Worm (Caenorhabditis elegans) whole organism, L2 larva: ENCODE measurements around the gene srj-22.

Experiments
- C34F6.9 ChIP-seq: fragments of 150-350 bp; optimal IDR thresholded peaks from 2 replicates; lab custom pipeline; 2014; ENCODE audit warnings: missing biosample characterization, missing genetic modification characterization
- F13H6.1 ChIP-seq: sonication (generic microtip); optimal IDR thresholded peaks from 2 replicates; lab custom pipeline; 2016; ENCODE audit warnings: missing genetic modification characterization, missing compliant biosample characterization
- R02D3.7 ChIP-seq: fragments of 150-350 bp; optimal IDR thresholded peaks from 2 replicates; lab custom pipeline; 2014; ENCODE audit warnings: missing biosample characterization, missing genetic modification characterization
- Y55F3AM.14 ChIP-seq: fragments of 200-800 bp; sonication (Bioruptor generic); optimal IDR thresholded peaks from 2 replicates; lab custom pipeline; 2018; ENCODE audit warnings: mild to moderate bottlenecking, missing genetic modification characterization, missing compliant biosample characterization
- ZK546.5 ChIP-seq: sonication (generic microtip); optimal IDR thresholded peaks from 2 replicates; lab custom pipeline; 2017; ENCODE audit warnings: missing biosample characterization, missing genetic modification characterization
- alr-1 ChIP-seq: fragments of 150-350 bp; optimal IDR thresholded peaks from 2 replicates; lab custom pipeline; 2014; ENCODE audit warnings: missing biosample characterization, missing genetic modification characterization
- aly-2 ChIP-seq: fragments of 150-350 bp; optimal IDR thresholded peaks from 2 replicates; lab custom pipeline; 2014; ENCODE audit warnings: missing biosample characterization, missing genetic modification characterization
- ama-1 ChIP-seq: fragments of 150-350 bp; optimal IDR thresholded peaks from 2 replicates; lab custom pipeline; 2018; ENCODE audit warnings: inconsistent platforms
- blmp-1 ChIP-seq: sonication (generic microtip); optimal IDR thresholded peaks from 2 replicates; lab custom pipeline; 2017; ENCODE audit warnings: missing genetic modification characterization, mild to moderate bottlenecking, missing compliant biosample characterization, antibody characterized with exemption, moderate library complexity; ENCODE audit not compliant: insufficient read depth
- ceh-16 ChIP-seq: fragments of 150-350 bp; optimal IDR thresholded peaks from 2 replicates; lab custom pipeline; 2014; ENCODE audit warnings: missing biosample characterization, missing genetic modification characterization
- ceh-82 ChIP-seq: fragments of 150-350 bp; optimal IDR thresholded peaks from 2 replicates; lab custom pipeline; 2014; ENCODE audit warnings: missing biosample characterization, missing genetic modification characterization
- crh-2 ChIP-seq: sonication (generic microtip); optimal IDR thresholded peaks from 2 replicates; lab custom pipeline; 2017; ENCODE audit warnings: missing biosample characterization, missing genetic modification characterization
- dmd-4 ChIP-seq: sonication (generic microtip); optimal IDR thresholded peaks from 2 replicates; lab custom pipeline; 2017; ENCODE audit warnings: missing biosample characterization, missing genetic modification characterization
- egl-27 ChIP-seq: sonication (generic microtip); optimal IDR thresholded peaks from 3 replicates; lab custom pipeline; 2017; ENCODE audit warnings: missing biosample characterization, missing genetic modification reagents, missing genetic modification characterization
- elt-1 ChIP-seq: fragments of 150-350 bp; optimal IDR thresholded peaks from 2 replicates; lab custom pipeline; 2014; ENCODE audit warnings: missing biosample characterization, missing genetic modification characterization
- elt-3 ChIP-seq: sonication (generic microtip); optimal IDR thresholded peaks from 2 replicates; lab custom pipeline; 2017; ENCODE audit warnings: missing biosample characterization, missing genetic modification characterization
- fos-1 ChIP-seq: fragments of 150-350 bp; optimal IDR thresholded peaks from 2 replicates; lab custom pipeline; 2014; ENCODE audit warnings: missing biosample characterization, missing genetic modification characterization
- gmeb-1 ChIP-seq: fragments of 150-350 bp; optimal IDR thresholded peaks from 2 replicates; lab custom pipeline; 2014; ENCODE audit warnings: missing biosample characterization, missing genetic modification characterization
- lin-11 ChIP-seq: fragments of 150-350 bp; sonication (generic microtip); optimal IDR thresholded peaks from 2 replicates; lab custom pipeline; 2014; ENCODE audit warnings: missing biosample characterization, missing genetic modification characterization, inconsistent platforms, mixed read lengths
- lin-13 ChIP-seq: fragments of 150-350 bp; optimal IDR thresholded peaks from 2 replicates; lab custom pipeline; 2014; ENCODE audit warnings: missing biosample characterization, missing genetic modification reagents, missing genetic modification characterization
- lin-39 ChIP-seq: fragments of 150-350 bp; optimal IDR thresholded peaks from 2 replicates; lab custom pipeline; 2014; ENCODE audit warnings: missing biosample characterization, missing genetic modification reagents, missing genetic modification characterization
- lsy-2 ChIP-seq, 2 experiments: fragments of 150-350 bp in 1 of 2; sonication (generic microtip) in 1 of 2; optimal IDR thresholded peaks; 2 replicates each; lab custom pipeline; 2014 to 2017; ENCODE audit warnings: missing biosample characterization in 2 of 2, missing genetic modification characterization in 2 of 2
- mab-5 ChIP-seq: fragments of 150-350 bp; optimal IDR thresholded peaks from 2 replicates; lab custom pipeline; 2014; ENCODE audit warnings: missing biosample characterization, missing genetic modification characterization
- mbf-1 ChIP-seq: sonication (generic microtip); optimal IDR thresholded peaks from 2 replicates; lab custom pipeline; 2017; ENCODE audit warnings: missing biosample characterization, missing genetic modification characterization
- mdl-1 ChIP-seq, 2 experiments: fragments of 150-350 bp in 1 of 2; sonication (generic microtip) in 1 of 2; optimal IDR thresholded peaks; 2 replicates each; lab custom pipeline; 2017; ENCODE audit warnings: missing biosample characterization in 2 of 2, missing genetic modification characterization in 2 of 2
- nhr-10 ChIP-seq: sonication (generic microtip); optimal IDR thresholded peaks from 2 replicates; lab custom pipeline; 2017; ENCODE audit warnings: missing biosample characterization, missing genetic modification characterization
- nhr-11 ChIP-seq: fragments of 150-350 bp; optimal IDR thresholded peaks from 2 replicates; lab custom pipeline; 2014; ENCODE audit warnings: missing biosample characterization, missing genetic modification characterization
- nhr-12 ChIP-seq: fragments of 150-350 bp; optimal IDR thresholded peaks from 2 replicates; lab custom pipeline; 2014; ENCODE audit warnings: missing biosample characterization, missing genetic modification characterization
- nhr-129 ChIP-seq: fragments of 150-350 bp; optimal IDR thresholded peaks from 2 replicates; lab custom pipeline; 2014; ENCODE audit warnings: missing biosample characterization, missing genetic modification characterization
- nhr-21 ChIP-seq: fragments of 150-350 bp; optimal IDR thresholded peaks from 2 replicates; lab custom pipeline; 2014; ENCODE audit warnings: missing biosample characterization, missing genetic modification characterization
- nhr-23 ChIP-seq: fragments of 150-350 bp; optimal IDR thresholded peaks from 2 replicates; lab custom pipeline; 2014; ENCODE audit warnings: missing biosample characterization, missing genetic modification reagents, missing genetic modification characterization
- nhr-237 ChIP-seq: fragments of 150-350 bp; optimal IDR thresholded peaks from 2 replicates; lab custom pipeline; 2014; ENCODE audit warnings: missing biosample characterization, missing genetic modification characterization
- nhr-25 ChIP-seq: fragments of 150-350 bp; sonication (generic microtip); optimal IDR thresholded peaks from 3 replicates; lab custom pipeline; 2014; ENCODE audit warnings: missing biosample characterization, missing genetic modification characterization
- nhr-6 ChIP-seq: fragments of 150-350 bp; optimal IDR thresholded peaks from 2 replicates; lab custom pipeline; 2014; ENCODE audit warnings: missing biosample characterization, missing genetic modification characterization
- nhr-77 ChIP-seq: fragments of 150-350 bp; optimal IDR thresholded peaks from 2 replicates; lab custom pipeline; 2014; ENCODE audit warnings: missing biosample characterization, missing genetic modification characterization
- peb-1 ChIP-seq: fragments of 150-350 bp; optimal IDR thresholded peaks from 2 replicates; lab custom pipeline; 2014; ENCODE audit warnings: missing biosample characterization, missing genetic modification characterization
- sem-4 ChIP-seq: fragments of 150-350 bp; optimal IDR thresholded peaks from 2 replicates; lab custom pipeline; 2014; ENCODE audit warnings: missing biosample characterization, missing genetic modification reagents, missing genetic modification characterization
- skn-1 ChIP-seq: sonication (generic microtip); optimal IDR thresholded peaks from 2 replicates; lab custom pipeline; 2017; ENCODE audit warnings: missing biosample characterization, missing genetic modification characterization
- sma-3 ChIP-seq: sonication (generic microtip); optimal IDR thresholded peaks from 2 replicates; lab custom pipeline; 2016; ENCODE audit warnings: missing genetic modification reagents, missing genetic modification characterization, missing compliant biosample characterization
- sma-9 ChIP-seq, 2 experiments: fragments of 150-350 bp in 1 of 2; sonication (generic microtip) in 1 of 2; optimal IDR thresholded peaks; 2 replicates each; lab custom pipeline; 2014 to 2016; ENCODE audit warnings: missing genetic modification characterization in 2 of 2, mild to moderate bottlenecking in 1 of 2, missing biosample characterization in 1 of 2, missing compliant biosample characterization in 1 of 2, missing genetic modification reagents in 1 of 2, moderate library complexity in 1 of 2
- snpc-4 ChIP-seq: fragments of 150-350 bp; optimal IDR thresholded peaks from 2 replicates; lab custom pipeline; 2014; ENCODE audit warnings: missing biosample characterization, missing genetic modification characterization
- unc-39 ChIP-seq: fragments of 150-350 bp; optimal IDR thresholded peaks from 2 replicates; lab custom pipeline; 2014; ENCODE audit warnings: missing biosample characterization, missing genetic modification characterization
- unc-55 ChIP-seq: fragments of 150-350 bp; sonication (generic microtip); optimal IDR thresholded peaks from 3 replicates; lab custom pipeline; 2014; ENCODE audit warnings: missing biosample characterization, missing genetic modification reagents, missing genetic modification characterization
- unc-62 ChIP-seq: fragments of 150-350 bp; optimal IDR thresholded peaks from 2 replicates; lab custom pipeline; 2014; ENCODE audit warnings: missing biosample characterization, missing genetic modification reagents, missing genetic modification characterization
- zag-1 ChIP-seq: fragments of 150-350 bp; optimal IDR thresholded peaks from 2 replicates; lab custom pipeline; 2014; ENCODE audit warnings: missing biosample characterization, missing genetic modification characterization
- ztf-1 ChIP-seq: fragments of 200-800 bp; sonication (Bioruptor generic); conservative IDR thresholded peaks from 2 replicates; pipeline ENCODE4 v1.3.6; 2022; ENCODE audit warnings: missing genetic modification characterization, missing compliant biosample characterization
- ztf-11 ChIP-seq: sonication (generic microtip); optimal IDR thresholded peaks from 2 replicates; lab custom pipeline; 2017; ENCODE audit warnings: missing biosample characterization, missing genetic modification characterization
- ztf-4 ChIP-seq: fragments of 150-350 bp; optimal IDR thresholded peaks from 2 replicates; lab custom pipeline; 2014; ENCODE audit warnings: missing biosample characterization, missing genetic modification characterization

The srj-22 gene

DNA sequence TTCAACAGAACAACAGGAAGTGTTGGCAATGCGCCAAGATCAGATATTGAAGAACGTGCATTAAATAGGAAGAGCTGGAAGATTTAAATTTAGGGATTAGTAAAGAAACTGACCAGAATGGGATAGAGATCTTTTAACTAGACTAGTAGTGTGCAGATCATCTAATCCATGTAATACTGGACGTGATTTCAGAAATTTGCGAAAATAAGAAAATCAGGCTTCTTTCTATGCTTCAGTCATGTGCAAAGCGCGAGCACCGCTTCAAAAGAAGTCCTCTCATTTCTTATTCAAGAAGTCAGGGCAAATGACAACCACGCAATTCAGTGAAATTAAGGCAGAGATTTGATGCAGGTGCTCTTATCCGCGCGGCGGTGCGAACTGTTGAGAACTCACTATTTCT, 25.5 kb downstream of the srj-22 start:
- TF ChIP-seq ztf-11 (tag; lab: Kevin White, UChicago) (no peak), aly-2 (tag; lab: Kevin White, UChicago) (no peak), nhr-23 (tag; lab: Kevin White, UChicago) (no peak), unc-62 (GFP tag; lab: Kevin White, UChicago) (no peak), elt-1 (tag; lab: Kevin White, UChicago) (no peak), Y55F3AM.14 (GFP tag; lab: Kevin White, UChicago) (no peak), zag-1 (no peak), nhr-6 (tag; lab: Kevin White, UChicago) (no peak), gmeb-1 (tag; lab: Kevin White, UChicago) (no peak), R02D3.7 (tag; lab: Kevin White, UChicago) (no peak), ztf-4 (no peak), lin-13 (GFP tag; lab: Kevin White, UChicago) (no peak), ztf-1 (no peak), unc-39 (tag; lab: Kevin White, UChicago) (no peak), mab-5 (tag; lab: Kevin White, UChicago) (no peak), ama-1 (lab: Kevin White, UChicago) (no peak)

ce11 chrV:10716865-10717713, 26.5 kb downstream of the srj-22 start:
- TF ChIP-seq nhr-129 (tag; lab: Kevin White, UChicago) (peak; percentile 35), nhr-77 (no peak), ama-1 (lab: Kevin White, UChicago) (no peak), Y55F3AM.14 (GFP tag; lab: Kevin White, UChicago) (peak; percentile 93), nhr-23 (tag; lab: Kevin White, UChicago) (no peak), ztf-4 (no peak), nhr-11 (tag; lab: Kevin White, UChicago) (no peak), peb-1 (tag; lab: Kevin White, UChicago) (peak; percentile 51), ceh-82 (tag; lab: Kevin White, UChicago) (no peak), gmeb-1 (tag; lab: Kevin White, UChicago) (peak; percentile 29), nhr-21 (tag; lab: Kevin White, UChicago) (peak; percentile 96), ztf-1 (no peak), lin-13 (GFP tag; lab: Kevin White, UChicago) (no peak), dmd-4 (no peak), sma-3 (GFP tag; lab: Kevin White, UChicago) (peak; percentile 92), elt-3 (tag; lab: Kevin White, UChicago) (no peak), blmp-1 (tag; lab: Kevin White, UChicago) (peak; percentile 95), lsy-2 (tag; optimal IDR thresholded peaks at IDR 0.05; lab: Kevin White, UChicago) (no peak), skn-1 (tag; lab: Kevin White, UChicago) (no peak), sem-4 (peak; percentile 44), nhr-10 (tag; lab: Kevin White, UChicago) (no peak), ztf-11 (tag; lab: Kevin White, UChicago) (no peak), mbf-1 (tag; lab: Kevin White, UChicago) (no peak), elt-1 (tag; lab: Kevin White, UChicago) (no peak), lin-11 (no peak), fos-1 (tag; lab: Kevin White, UChicago) (peak; percentile 53), nhr-12 (tag; lab: Kevin White, UChicago) (no peak), snpc-4 (tag; lab: Kevin White, UChicago) (no peak), unc-62 (GFP tag; lab: Kevin White, UChicago) (no peak), F13H6.1 (tag; lab: Kevin White, UChicago) (peak; percentile 37), unc-39 (tag; lab: Kevin White, UChicago) (no peak), aly-2 (tag; lab: Kevin White, UChicago) (no peak), egl-27 (tag; lab: Kevin White, UChicago) (peak; percentile 33), alr-1 (no peak), crh-2 (peak; percentile 38), ZK546.5 (tag; lab: Kevin White, UChicago) (no peak), C34F6.9 (peak; percentile 55), nhr-6 (tag; lab: Kevin White, UChicago) (peak; percentile 1), mab-5 (tag; lab: Kevin White, UChicago) (no peak), unc-55 (GFP tag; lab: Kevin White, UChicago) (no peak), lin-39 (no peak), mdl-1 (tag; optimal IDR thresholded peaks at IDR 0.05; lab: Kevin White, UChicago) (peak; percentile 75 to 77), R02D3.7 (tag; lab: Kevin White, UChicago) (no peak), zag-1 (no peak), ceh-16 (tag; lab: Kevin White, UChicago) (peak; percentile 97), sma-9 (GFP tag; optimal IDR thresholded peaks at IDR 0.05; lab: Kevin White, UChicago) (peak; percentile 97), sma-9 (tag; optimal IDR thresholded peaks at IDR 0.05; lab: Kevin White, UChicago) (peak; percentile 28), nhr-25 (tag; lab: Kevin White, UChicago) (peak; percentile 97), nhr-237 (tag; lab: Kevin White, UChicago) (no peak)
- TF ChIP-seq, all 48 proteins: peak for 18
